Worm (Caenorhabditis elegans) whole organism, mixed stage, embryonic: ENCODE data around the gene hda-10.

ENCODE experiments used
- M03D4.4 ChIP-seq: sonication (generic microtip); optimal IDR thresholded peaks from 2 replicates; lab custom pipeline; 2017; ENCODE audit warnings: mild to moderate bottlenecking, missing genetic modification characterization, missing compliant biosample characterization
- bed-3 ChIP-seq: fragments of 200-800 bp; sonication (Bioruptor generic); optimal IDR thresholded peaks from 3 replicates; lab custom pipeline; 2018; ENCODE audit warnings: mild to moderate bottlenecking, missing genetic modification characterization, moderate library complexity, missing compliant biosample characterization
- blmp-1 ChIP-seq: fragments of 150-350 bp; optimal IDR thresholded peaks from 2 replicates; lab custom pipeline; 2014; ENCODE audit warnings: missing biosample characterization, missing genetic modification characterization
- ceh-39 ChIP-seq: fragments of 150-350 bp; optimal IDR thresholded peaks from 2 replicates; lab custom pipeline; 2014; ENCODE audit warnings: missing biosample characterization, missing genetic modification characterization
- ceh-83 ChIP-seq: fragments of 200-800 bp; sonication (Bioruptor generic); optimal IDR thresholded peaks from 2 replicates; lab custom pipeline; 2018; ENCODE audit warnings: mild to moderate bottlenecking, missing genetic modification characterization, missing compliant biosample characterization
- cnd-1 ChIP-seq: fragments of 200-800 bp; sonication (Bioruptor generic); optimal IDR thresholded peaks from 2 replicates; lab custom pipeline; 2018; ENCODE audit warnings: mild to moderate bottlenecking, missing genetic modification characterization, missing compliant biosample characterization
- drap-1 ChIP-seq: fragments of 200-800 bp; sonication (Bioruptor generic); optimal IDR thresholded peaks from 3 replicates; lab custom pipeline; 2018; ENCODE audit warnings: mild to moderate bottlenecking, missing genetic modification characterization, missing compliant biosample characterization
- elt-1 ChIP-seq: sonication (generic microtip); optimal IDR thresholded peaks from 2 replicates; lab custom pipeline; 2017; ENCODE audit warnings: missing genetic modification characterization, mild to moderate bottlenecking, missing compliant biosample characterization, antibody characterized with exemption, moderate library complexity, borderline replicate concordance; ENCODE audit not compliant: insufficient read depth
- elt-3 ChIP-seq: fragments of 150-350 bp; optimal IDR thresholded peaks from 2 replicates; lab custom pipeline; 2014; ENCODE audit warnings: missing biosample characterization, missing genetic modification characterization
- flh-1 ChIP-seq: fragments of 200-800 bp; sonication (Bioruptor generic); optimal IDR thresholded peaks from 2 replicates; lab custom pipeline; 2018; ENCODE audit warnings: mild to moderate bottlenecking, missing genetic modification characterization, moderate library complexity, missing compliant biosample characterization
- ham-2 ChIP-seq: fragments of 200-800 bp; sonication (Bioruptor generic); optimal IDR thresholded peaks from 2 replicates; lab custom pipeline; 2018; ENCODE audit warnings: mild to moderate bottlenecking, missing genetic modification characterization, missing compliant biosample characterization
- hlh-1 ChIP-seq: fragments of 150-350 bp; optimal IDR thresholded peaks from 2 replicates; lab custom pipeline; 2014; ENCODE audit warnings: missing biosample characterization, missing genetic modification reagents, missing genetic modification characterization
- lin-13 ChIP-seq: fragments of 150-350 bp; optimal IDR thresholded peaks from 2 replicates; lab custom pipeline; 2014; ENCODE audit warnings: missing biosample characterization, missing genetic modification characterization
- lin-32 ChIP-seq: fragments of 200-800 bp; sonication (Bioruptor generic); optimal IDR thresholded peaks from 2 replicates; lab custom pipeline; 2018; ENCODE audit warnings: mild to moderate bottlenecking, missing genetic modification characterization, missing compliant biosample characterization
- lsy-2 ChIP-seq: fragments of 150-350 bp; optimal IDR thresholded peaks from 2 replicates; lab custom pipeline; 2014; ENCODE audit warnings: missing biosample characterization, missing genetic modification characterization
- mab-5 ChIP-seq: fragments of 150-350 bp; optimal IDR thresholded peaks from 2 replicates; lab custom pipeline; 2014; ENCODE audit warnings: missing biosample characterization, missing genetic modification characterization
- mls-2 ChIP-seq: sonication (generic microtip); optimal IDR thresholded peaks from 2 replicates; lab custom pipeline; 2016; ENCODE audit warnings: mild to moderate bottlenecking, missing genetic modification characterization, moderate library complexity, missing compliant biosample characterization
- nhr-2 ChIP-seq: fragments of 150-350 bp; optimal IDR thresholded peaks from 2 replicates; lab custom pipeline; 2014; ENCODE audit warnings: missing biosample characterization, missing genetic modification characterization
- nhr-237 ChIP-seq: fragments of 150-350 bp; optimal IDR thresholded peaks from 2 replicates; lab custom pipeline; 2014; ENCODE audit warnings: missing biosample characterization, missing genetic modification characterization
- nhr-28 ChIP-seq: fragments of 150-350 bp; optimal IDR thresholded peaks from 2 replicates; lab custom pipeline; 2014; ENCODE audit warnings: missing biosample characterization, missing genetic modification characterization
- nhr-76 ChIP-seq: sonication (generic microtip); optimal IDR thresholded peaks from 2 replicates; lab custom pipeline; 2017; ENCODE audit warnings: missing biosample characterization, missing genetic modification characterization
- pha-4 ChIP-seq: fragments of 150-350 bp; optimal IDR thresholded peaks from 2 replicates; lab custom pipeline; 2018; ENCODE audit warnings: missing biosample characterization, missing genetic modification reagents, missing genetic modification characterization
- sem-2 ChIP-seq: fragments of 200-800 bp; sonication (Bioruptor generic); optimal IDR thresholded peaks from 2 replicates; lab custom pipeline; 2018; ENCODE audit warnings: mild to moderate bottlenecking, missing genetic modification characterization, missing compliant biosample characterization
- snpc-4 ChIP-seq: fragments of 150-350 bp; optimal IDR thresholded peaks from 2 replicates; lab custom pipeline; 2014; ENCODE audit warnings: missing biosample characterization, missing genetic modification characterization
- sptf-1 ChIP-seq: sonication (generic microtip); optimal IDR thresholded peaks from 2 replicates; lab custom pipeline; 2017; ENCODE audit warnings: mild to moderate bottlenecking, missing genetic modification characterization, moderate library complexity, missing compliant biosample characterization
- tbx-8 ChIP-seq: fragments of 200-800 bp; sonication (Bioruptor generic); optimal IDR thresholded peaks from 2 replicates; lab custom pipeline; 2018; ENCODE audit warnings: mild to moderate bottlenecking, missing genetic modification characterization, moderate library complexity, missing compliant biosample characterization
- unc-120 ChIP-seq: sonication (generic microtip); optimal IDR thresholded peaks from 2 replicates; lab custom pipeline; 2017; ENCODE audit warnings: missing genetic modification characterization, missing compliant biosample characterization; ENCODE audit not compliant: poor library complexity, severe bottlenecking
- unc-39 ChIP-seq: fragments of 150-350 bp; optimal IDR thresholded peaks from 2 replicates; lab custom pipeline; 2014; ENCODE audit warnings: missing biosample characterization, missing genetic modification characterization
- unc-62 ChIP-seq: fragments of 150-350 bp; optimal IDR thresholded peaks from 2 replicates; lab custom pipeline; 2014; ENCODE audit warnings: missing biosample characterization, missing genetic modification reagents, missing genetic modification characterization
- zip-8 ChIP-seq: fragments of 150-350 bp; optimal IDR thresholded peaks from 2 replicates; lab custom pipeline; 2014; ENCODE audit warnings: missing biosample characterization, missing genetic modification characterization

The hda-10 gene

ce11 chrII:13908592-13908991 lies 26.1 kb downstream of the hda-10 start, which contains the start of gene citk-1 (continued):
- TF ChIP-seq tbx-8 (no peak), elt-3 (tag; lab: Kevin White, UChicago) (no peak)

ce11 chrII:13916040-13916439 lies 33.5 kb downstream of the hda-10 start, which contains the start of gene mltn-3:
mltn-3 (plus strand) TSS chrII:13916340.
- TF ChIP-seq ceh-83 (no peak), bed-3 (no peak), zip-8 (no peak), sptf-1 (tag; lab: Kevin White, UChicago) (no peak), mls-2 (tag; lab: Kevin White, UChicago) (no peak), tbx-8 (no peak), ceh-39 (tag; lab: Kevin White, UChicago) (no peak), cnd-1 (tag; lab: Kevin White, UChicago) (no peak), elt-1 (tag; lab: Kevin White, UChicago) (no peak), snpc-4 (no peak), unc-39 (no peak), M03D4.4 (no peak), drap-1 (GFP tag; lab: Kevin White, UChicago) (no peak), hlh-1 (tag; lab: Kevin White, UChicago) (no peak), blmp-1 (tag; lab: Kevin White, UChicago) (no peak), mab-5 (no peak), nhr-76 (tag; lab: Kevin White, UChicago) (no peak), pha-4 (tag; lab: Kevin White, UChicago) (no peak), lin-13 (tag; lab: Kevin White, UChicago) (no peak), sem-2 (GFP tag; lab: Kevin White, UChicago) (no peak)

DNA sequence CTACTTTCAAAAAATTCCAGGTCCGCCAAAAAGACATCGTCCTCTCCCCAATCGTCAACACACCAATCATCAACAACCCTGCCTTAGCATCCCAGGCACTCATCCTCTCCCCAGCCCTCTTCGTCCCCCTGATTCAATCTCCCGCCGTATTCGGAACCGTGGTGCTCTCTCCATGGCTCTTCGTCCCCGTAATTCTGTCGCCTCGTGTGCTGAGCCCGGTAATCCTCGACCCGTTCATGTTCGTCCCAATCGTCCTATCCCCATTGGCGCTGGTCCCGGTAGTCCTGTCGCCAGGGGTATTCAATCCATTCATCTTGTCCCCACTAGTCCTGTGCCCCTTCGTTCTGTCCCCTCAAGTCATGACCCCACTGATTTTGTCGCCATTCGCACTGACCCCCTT lies 36.6 kb downstream of the hda-10 start:
- TF ChIP-seq mab-5 (no peak), blmp-1 (tag; lab: Kevin White, UChicago) (no peak), drap-1 (GFP tag; lab: Kevin White, UChicago) (no peak), nhr-237 (tag; lab: Kevin White, UChicago) (no peak), lsy-2 (tag; lab: Kevin White, UChicago) (no peak)

- TF ChIP-seq unc-39 (no peak), ceh-39 (tag; lab: Kevin White, UChicago) (no peak), nhr-237 (tag; lab: Kevin White, UChicago) (no peak), lsy-2 (tag; lab: Kevin White, UChicago) (no peak), elt-3 (tag; lab: Kevin White, UChicago) (no peak), lin-32 (GFP tag; lab: Kevin White, UChicago) (no peak), unc-62 (GFP tag; lab: Kevin White, UChicago) (no peak), pha-4 (tag; lab: Kevin White, UChicago) (no peak), elt-1 (tag; lab: Kevin White, UChicago) (no peak), nhr-2 (tag; lab: Kevin White, UChicago) (no peak), bed-3 (no peak), ceh-83 (no peak), ham-2 (no peak), unc-120 (tag; lab: Kevin White, UChicago) (no peak), nhr-28 (tag; lab: Kevin White, UChicago) (no peak), zip-8 (no peak)
Observed at ce11 chrII:13924909-13925308, 42.4 kb downstream of the hda-10 start, which contains the start of gene mltn-5. mltn-5 (plus strand) TSS chrII:13925209.

DNA sequence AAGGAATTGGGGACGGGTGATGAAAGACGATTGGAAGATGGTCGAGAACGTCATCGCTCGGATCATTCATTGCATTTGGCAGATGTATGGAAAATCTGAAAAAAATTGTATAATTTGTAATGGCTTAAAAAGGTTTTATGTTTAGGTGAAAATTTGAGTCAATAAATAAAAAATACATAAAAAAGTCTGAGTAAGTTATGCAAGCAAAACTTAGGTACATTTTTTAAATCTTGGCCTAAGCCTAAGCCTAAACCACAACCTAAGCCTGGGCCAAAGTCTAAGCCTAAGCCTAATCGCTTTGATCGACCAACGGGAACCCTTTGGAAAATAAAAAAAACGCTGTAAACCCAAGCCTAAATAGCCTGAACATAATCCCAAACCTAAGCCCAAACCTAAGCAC lies 49.4 kb downstream of the hda-10 start, which contains the start of gene hot-3:
hot-3 (minus strand) TSS at position 101 of the 400 bp plus-strand sequence.
- no peak for TF ChIP-seq flh-1 (GFP tag; lab: Kevin White, UChicago)

DNA sequence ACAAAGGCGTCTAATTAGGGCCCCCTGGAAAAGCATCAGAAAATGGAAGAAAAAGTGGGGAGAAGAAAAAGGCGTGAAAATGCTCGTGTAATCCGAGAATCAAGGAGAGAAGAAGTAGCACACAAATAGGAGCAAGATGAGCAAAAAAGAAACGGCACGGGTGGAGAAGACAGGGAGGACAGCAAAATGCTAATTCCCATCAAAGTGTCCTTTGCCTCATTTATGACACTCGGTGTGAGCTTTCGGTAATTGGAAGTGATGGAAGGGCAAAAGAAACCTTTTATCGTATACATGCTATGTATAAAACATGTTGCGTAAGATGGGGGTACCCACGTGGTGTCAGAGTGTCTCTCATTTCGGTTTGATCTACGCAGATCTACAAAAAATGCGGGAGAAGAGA lies 51.0 kb downstream of the hda-10 start:
- TF ChIP-seq mls-2 (tag; lab: Kevin White, UChicago) (peak; percentile 4), flh-1 (GFP tag; lab: Kevin White, UChicago) (no peak)
